Fruit fly (Drosophila melanogaster) whole organism, embryonic: Measurements from ENCODE around the gene Cdc23.

ENCODE experiments used
- Ada2b ChIP-seq: fragments of 200-800 bp; sonication (Bioruptor generic); IDR thresholded peaks from 2 replicates; pipeline ENCODE4 v1.3.6; 2022; ENCODE audit warnings: missing biosample characterization, missing genetic modification characterization
- Atf-2 ChIP-seq: fragments of 200-800 bp; sonication (Bioruptor generic); optimal IDR thresholded peaks from 2 replicates; lab custom pipeline; 2016; ENCODE audit warnings: missing biosample characterization, missing genetic modification characterization
- CG10209 ChIP-seq: fragments of 200-800 bp; sonication (Bioruptor generic); optimal IDR thresholded peaks from 3 replicates; lab custom pipeline; 2017; ENCODE audit warnings: missing biosample characterization, mild to moderate bottlenecking, missing genetic modification characterization, missing genetic modification reagents
- CG10543 ChIP-seq: fragments of 200-800 bp; sonication (Bioruptor generic); optimal IDR thresholded peaks from 3 replicates; lab custom pipeline; 2017; ENCODE audit warnings: missing biosample characterization, mild to moderate bottlenecking, missing genetic modification characterization, moderate library complexity
- CG11085 ChIP-seq: fragments of 200-800 bp; sonication (Bioruptor generic); IDR thresholded peaks from 2 replicates; pipeline ENCODE4 v1.3.6; 2022; ENCODE audit warnings: missing biosample characterization, missing genetic modification characterization
- CG11247 ChIP-seq: fragments of 200-800 bp; sonication (Bioruptor generic); IDR thresholded peaks from 2 replicates; pipeline ENCODE4 v1.3.6; 2022; ENCODE audit warnings: missing biosample characterization, missing genetic modification characterization
- CG12219 ChIP-seq: fragments of 200-800 bp; sonication (Bioruptor generic); optimal IDR thresholded peaks from 3 replicates; lab custom pipeline; 2018; ENCODE audit warnings: missing biosample characterization, mild to moderate bottlenecking, missing genetic modification characterization
- CG13624 ChIP-seq: fragments of 200-800 bp; sonication (Bioruptor generic); optimal IDR thresholded peaks from 2 replicates; lab custom pipeline; 2016; ENCODE audit warnings: missing biosample characterization, missing genetic modification characterization
- CG1602 ChIP-seq: fragments of 200-800 bp; sonication (Bioruptor generic); optimal IDR thresholded peaks from 3 replicates; lab custom pipeline; 2016; ENCODE audit warnings: missing biosample characterization, missing genetic modification characterization
- CG16779 ChIP-seq: fragments of 200-800 bp; sonication (Bioruptor generic); IDR thresholded peaks from 2 replicates; pipeline ENCODE4 v1.3.6; 2022; ENCODE audit warnings: missing biosample characterization, missing genetic modification characterization
- CG18599 ChIP-seq: fragments of 200-800 bp; sonication (Bioruptor generic); optimal IDR thresholded peaks from 3 replicates; lab custom pipeline; 2017; ENCODE audit warnings: missing biosample characterization, missing genetic modification characterization, mild to moderate bottlenecking, moderate library complexity, missing genetic modification reagents
- CG2116 ChIP-seq: fragments of 200-800 bp; sonication (Bioruptor generic); optimal IDR thresholded peaks from 3 replicates; lab custom pipeline; 2018; ENCODE audit warnings: missing biosample characterization, mild to moderate bottlenecking, missing genetic modification characterization
- CG31388 ChIP-seq: fragments of 200-800 bp; sonication (Bioruptor generic); optimal IDR thresholded peaks from 2 replicates; lab custom pipeline; 2016; ENCODE audit warnings: missing biosample characterization, missing genetic modification characterization
- CG33557 ChIP-seq: fragments of 200-800 bp; sonication (Bioruptor generic); optimal IDR thresholded peaks from 2 replicates; lab custom pipeline; 2019; ENCODE audit warnings: missing biosample characterization, mild to moderate bottlenecking, missing genetic modification characterization, moderate library complexity
- CG6683 ChIP-seq: fragments of 200-800 bp; sonication (Bioruptor generic); optimal IDR thresholded peaks from 2 replicates; lab custom pipeline; 2017; ENCODE audit warnings: missing biosample characterization, mild to moderate bottlenecking, missing genetic modification characterization, missing genetic modification reagents
- CG7963 ChIP-seq: fragments of 200-800 bp; sonication (Bioruptor generic); IDR thresholded peaks from 3 replicates; pipeline ENCODE4 v1.3.6; 2022; ENCODE audit warnings: missing biosample characterization, missing genetic modification characterization; ENCODE audit not compliant: partially characterized antibody
- Camta ChIP-seq: fragments of 200-800 bp; sonication (Bioruptor generic); optimal IDR thresholded peaks from 2 replicates; lab custom pipeline; 2016; ENCODE audit warnings: missing biosample characterization, missing genetic modification characterization
- D ChIP-seq, 2 experiments: fragments of 200-800 bp in 1 of 2; fragments of >200 bp in 1 of 2; sonication (Bioruptor generic) in 1 of 2; optimal IDR thresholded peaks; 2 replicates in 1 of 2; 3 replicates in 1 of 2; lab custom pipeline; 2017; ENCODE audit warnings: mild to moderate bottlenecking in 1 of 2, missing biosample characterization in 1 of 2, missing genetic modification characterization in 1 of 2, missing genetic modification reagents in 1 of 2
- Gsc ChIP-seq: fragments of 200-800 bp; sonication (Bioruptor generic); IDR thresholded peaks from 2 replicates; pipeline ENCODE4 v1.3.6; 2022; ENCODE audit warnings: missing biosample characterization, missing genetic modification characterization
- HHEX ChIP-seq: fragments of 200-800 bp; sonication (Bioruptor generic); optimal IDR thresholded peaks from 3 replicates; lab custom pipeline; 2017; ENCODE audit warnings: missing biosample characterization, mild to moderate bottlenecking, missing genetic modification characterization, missing genetic modification reagents
- NC2α ChIP-seq: fragments of 200-800 bp; sonication (Bioruptor generic); optimal IDR thresholded peaks from 2 replicates; lab custom pipeline; 2016; ENCODE audit warnings: missing biosample characterization, missing genetic modification characterization
- Pdp1 ChIP-seq, 2 experiments: fragments of 200-800 bp; sonication (Bioruptor generic); optimal IDR thresholded peaks; 3 replicates each; lab custom pipeline; 2016; ENCODE audit warnings: missing biosample characterization in 2 of 2, missing genetic modification characterization in 2 of 2, mild to moderate bottlenecking in 1 of 2, moderate library complexity in 1 of 2
- ato ChIP-seq: fragments of 200-800 bp; sonication (Bioruptor generic); IDR thresholded peaks from 2 replicates; pipeline ENCODE4 v1.3.6; 2022; ENCODE audit warnings: missing biosample characterization, missing genetic modification characterization; ENCODE audit not compliant: partially characterized antibody
- br ChIP-seq: fragments of >200 bp; optimal IDR thresholded peaks from 2 replicates; lab custom pipeline; 2017
- dm ChIP-seq: fragments of 200-800 bp; sonication (Bioruptor generic); optimal IDR thresholded peaks from 3 replicates; lab custom pipeline; 2016; ENCODE audit warnings: missing biosample characterization, missing genetic modification characterization
- fd102C ChIP-seq: fragments of 200-800 bp; sonication (Bioruptor generic); optimal IDR thresholded peaks from 2 replicates; lab custom pipeline; 2018; ENCODE audit warnings: missing biosample characterization, mild to moderate bottlenecking, missing genetic modification characterization, moderate library complexity
- gcm ChIP-seq: fragments of 200-800 bp; sonication (Bioruptor generic); optimal IDR thresholded peaks from 2 replicates; lab custom pipeline; 2019; ENCODE audit warnings: missing biosample characterization, mild to moderate bottlenecking, missing genetic modification characterization, moderate library complexity
- gfzf ChIP-seq: fragments of 200-800 bp; sonication (Bioruptor generic); optimal IDR thresholded peaks from 2 replicates; lab custom pipeline; 2016; ENCODE audit warnings: missing biosample characterization, mild to moderate bottlenecking, missing genetic modification characterization, moderate library complexity
- slbo ChIP-seq: fragments of 200-800 bp; sonication (Bioruptor generic); IDR thresholded peaks from 2 replicates; pipeline ENCODE4 v1.3.6; 2022; ENCODE audit warnings: missing biosample characterization, missing genetic modification characterization
- sr ChIP-seq: fragments of 200-800 bp; sonication (Bioruptor generic); IDR thresholded peaks from 3 replicates; pipeline ENCODE4 v1.3.6; 2022; ENCODE audit warnings: missing biosample characterization, missing genetic modification characterization
- stwl ChIP-seq: fragments of 200-800 bp; sonication (Bioruptor generic); optimal IDR thresholded peaks from 3 replicates; lab custom pipeline; 2018; ENCODE audit warnings: missing biosample characterization, mild to moderate bottlenecking, missing genetic modification characterization, moderate library complexity

The Cdc23 gene

DNA sequence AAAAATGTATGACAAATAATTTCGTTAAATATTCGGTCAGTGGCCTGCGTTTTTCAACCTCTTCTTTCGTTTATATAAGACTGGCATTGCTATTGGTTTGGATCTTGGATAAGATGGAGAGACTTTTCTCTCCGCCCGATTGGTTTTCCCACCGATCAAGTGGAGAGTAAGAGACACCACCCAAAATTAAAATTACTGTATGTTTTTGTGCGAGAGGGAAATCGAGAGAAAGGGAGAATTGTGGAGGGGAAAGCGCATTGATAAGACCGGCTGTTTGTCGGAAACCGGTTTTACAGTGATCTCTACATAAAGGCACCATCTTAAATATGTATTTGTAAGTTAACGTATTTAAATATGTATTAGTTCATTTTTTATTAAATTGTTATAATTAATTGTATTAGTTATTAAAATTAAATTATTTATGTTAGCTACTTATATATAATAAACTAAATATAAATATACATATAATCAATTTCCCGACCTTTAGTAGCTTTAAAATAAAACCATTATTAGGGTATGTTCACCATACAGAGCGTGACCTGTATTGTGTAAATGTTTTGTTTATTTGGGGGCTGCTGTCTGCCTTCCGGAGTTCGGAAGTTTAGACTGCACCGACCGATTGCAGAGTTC lies 35.4 kb downstream of the Cdc23 start, which contains the start of gene CG34007 (continued):
- TF ChIP-seq CG12219, result peak; percentile 36
- no peak for TF ChIP-seq CG11085
- TF ChIP-seq CG31388 (GFP tag; lab: Kevin White, UChicago), result no peak
- TF ChIP-seq CG10209 (GFP tag; lab: Kevin White, UChicago), result peak; percentile 76
- no peak for TF ChIP-seq br
- no peak for TF ChIP-seq Gsc (GFP tag; lab: Robert Waterston, UW)
- peak; percentile 72 for TF ChIP-seq CG1602 (GFP tag; lab: Kevin White, UChicago)
- TF ChIP-seq CG33557, result peak; percentile 97
- TF ChIP-seq Camta, result no peak
- TF ChIP-seq gfzf (GFP tag; lab: Kevin White, UChicago), result peak; percentile 4
- no peak for TF ChIP-seq CG7963
- TF ChIP-seq Pdp1 (GFP tag; optimal IDR thresholded peaks at IDR 0.05; lab: Kevin White, UChicago), result peak in 1 of 2 experiments; percentile 97
- no peak for TF ChIP-seq CG13624 (GFP tag; lab: Kevin White, UChicago)
- TF ChIP-seq HHEX (GFP tag; lab: Kevin White, UChicago), result peak; percentile 47
- no peak for TF ChIP-seq sr (GFP tag; lab: Robert Waterston, UW)
- no peak for TF ChIP-seq Atf-2 (GFP tag; lab: Kevin White, UChicago)
- peak; percentile 38; the same call in 1 of the 2 replicates for TF ChIP-seq CG11247 (GFP tag; lab: Robert Waterston, UW)
- peak; percentile 95 for TF ChIP-seq gcm (GFP tag; lab: Kevin White, UChicago)
- no peak for TF ChIP-seq CG16779
- no peak for TF ChIP-seq D (optimal IDR thresholded peaks at IDR 0.05; lab: Kevin White, UChicago)
- TF ChIP-seq D (GFP tag; optimal IDR thresholded peaks at IDR 0.05; lab: Kevin White, UChicago), result peak; percentile 85
- TF ChIP-seq slbo (GFP tag; lab: Robert Waterston, UW), result peak; percentile 66
- no peak for TF ChIP-seq ato (GFP tag; lab: Robert Waterston, UW)
- TF ChIP-seq stwl (tag; lab: Kevin White, UChicago), result peak; percentile 89
- TF ChIP-seq Ada2b (GFP tag; lab: Robert Waterston, UW), result 0 out of 2 replicates have a peak, but pooled peaks have one; percentile 20
- peak; percentile 28 for TF ChIP-seq CG2116 (GFP tag; lab: Kevin White, UChicago)
- no peak for TF ChIP-seq fd102C (GFP tag; lab: Kevin White, UChicago)
- peak; percentile 51 for TF ChIP-seq CG18599
- peak; percentile 9 for TF ChIP-seq CG10543 (GFP tag; lab: Kevin White, UChicago)
- no peak for TF ChIP-seq NC2α
- TF ChIP-seq CG6683 (GFP tag; lab: Kevin White, UChicago), result peak; percentile 42
- no peak for TF ChIP-seq dm (GFP tag; lab: Kevin White, UChicago)
